Worm (Caenorhabditis elegans) whole organism, L1 larva: ENCODE data around the gene enu-3.2.

Source experiments
- C34B4.2 ChIP-seq: sonication (generic microtip); optimal IDR thresholded peaks from 2 replicates; lab custom pipeline; 2017; ENCODE audit warnings: mild to moderate bottlenecking, missing genetic modification characterization, missing compliant biosample characterization
- aha-1 ChIP-seq: fragments of 150-350 bp; optimal IDR thresholded peaks from 2 replicates; lab custom pipeline; 2014; ENCODE audit warnings: missing biosample characterization, missing genetic modification characterization
- alr-1 ChIP-seq: fragments of 200-800 bp; sonication (Bioruptor generic); optimal IDR thresholded peaks from 2 replicates; lab custom pipeline; 2018; ENCODE audit warnings: borderline replicate concordance, mild to moderate bottlenecking, missing genetic modification characterization, missing compliant biosample characterization
- aly-2 ChIP-seq: fragments of 150-350 bp; optimal IDR thresholded peaks from 2 replicates; lab custom pipeline; 2014; ENCODE audit warnings: missing biosample characterization, missing genetic modification characterization
- ama-1 ChIP-seq: fragments of 150-350 bp; optimal IDR thresholded peaks from 2 replicates; lab custom pipeline; 2014
- blmp-1 ChIP-seq: fragments of 150-350 bp; optimal IDR thresholded peaks from 2 replicates; lab custom pipeline; 2014; ENCODE audit warnings: missing biosample characterization, missing genetic modification characterization
- ceh-63 ChIP-seq: fragments of 200-800 bp; sonication (Bioruptor generic); optimal IDR thresholded peaks from 2 replicates; lab custom pipeline; 2018; ENCODE audit warnings: mild to moderate bottlenecking, missing genetic modification characterization, missing compliant biosample characterization
- ceh-8 ChIP-seq: fragments of 200-800 bp; sonication (Bioruptor generic); optimal IDR thresholded peaks from 2 replicates; lab custom pipeline; 2018; ENCODE audit warnings: mild to moderate bottlenecking, missing genetic modification characterization, moderate library complexity, missing compliant biosample characterization
- ceh-82 ChIP-seq, 3 experiments: fragments of 150-350 bp in 1 of 3; sonication (generic microtip) in 2 of 3; optimal IDR thresholded peaks; 2 replicates each; lab custom pipeline; 2014 to 2017; ENCODE audit warnings: missing biosample characterization in 3 of 3, missing genetic modification characterization in 3 of 3
- ces-1 ChIP-seq: fragments of 150-350 bp; optimal IDR thresholded peaks from 2 replicates; lab custom pipeline; 2014; ENCODE audit warnings: missing biosample characterization, missing genetic modification reagents, missing genetic modification characterization
- dpl-1 ChIP-seq, 3 experiments: fragments of 150-350 bp in 2 of 3; sonication (generic microtip) in 1 of 3; optimal IDR thresholded peaks; 2 replicates each; lab custom pipeline; 2014 to 2017; ENCODE audit warnings: missing biosample characterization in 3 of 3, missing genetic modification characterization in 3 of 3, missing genetic modification reagents in 3 of 3
- dsc-1 ChIP-seq: sonication (generic microtip); optimal IDR thresholded peaks from 2 replicates; lab custom pipeline; 2016; ENCODE audit warnings: mild to moderate bottlenecking, missing genetic modification characterization, missing compliant biosample characterization
- efl-3 ChIP-seq: fragments of 200-800 bp; sonication (Bioruptor generic); optimal IDR thresholded peaks from 2 replicates; lab custom pipeline; 2018; ENCODE audit warnings: mild to moderate bottlenecking, missing genetic modification characterization, missing compliant biosample characterization
- egl-27 ChIP-seq, 2 experiments: fragments of 150-350 bp in 1 of 2; sonication (generic microtip); optimal IDR thresholded peaks; 3 replicates each; lab custom pipeline; 2017 to 2018; ENCODE audit warnings: missing biosample characterization in 2 of 2, missing genetic modification characterization in 2 of 2, missing genetic modification reagents in 2 of 2
- elt-2 ChIP-seq: sonication (generic microtip); optimal IDR thresholded peaks from 2 replicates; lab custom pipeline; 2016; ENCODE audit warnings: missing genetic modification characterization, mild to moderate bottlenecking, inconsistent platforms, missing compliant biosample characterization, missing genetic modification reagents
- elt-3 ChIP-seq, 6 experiments: fragments of 150-350 bp in 1 of 6; sonication (generic microtip); optimal IDR thresholded peaks; 2 replicates each; lab custom pipeline; 2017 to 2018; ENCODE audit warnings: missing biosample characterization in 6 of 6, missing genetic modification characterization in 6 of 6, inconsistent platforms in 1 of 6
- fkh-8 ChIP-seq: sonication (generic microtip); optimal IDR thresholded peaks from 2 replicates; lab custom pipeline; 2016; ENCODE audit warnings: mild to moderate bottlenecking, missing genetic modification characterization, missing compliant biosample characterization
- fos-1 ChIP-seq: fragments of 150-350 bp; optimal IDR thresholded peaks from 2 replicates; lab custom pipeline; 2014; ENCODE audit warnings: missing biosample characterization, missing genetic modification characterization
- grh-1 ChIP-seq: fragments of 200-800 bp; sonication (Bioruptor generic); IDR thresholded peaks from 2 replicates; pipeline ENCODE4 v1.3.6; 2022; ENCODE audit warnings: missing genetic modification reagents, missing genetic modification characterization, missing compliant biosample characterization
- hlh-17 ChIP-seq: fragments of 200-800 bp; sonication (Bioruptor generic); optimal IDR thresholded peaks from 2 replicates; lab custom pipeline; 2018; ENCODE audit warnings: missing genetic modification characterization, mild to moderate bottlenecking, missing compliant biosample characterization, moderate library complexity, borderline replicate concordance
- irx-1 ChIP-seq: sonication (generic microtip); optimal IDR thresholded peaks from 2 replicates; lab custom pipeline; 2016; ENCODE audit warnings: missing genetic modification characterization, missing compliant biosample characterization
- isw-1 ChIP-seq: fragments of 200-800 bp; sonication (Bioruptor generic); IDR thresholded peaks from 2 replicates; pipeline ENCODE4 v1.3.6; 2022; ENCODE audit warnings: missing genetic modification characterization, missing compliant biosample characterization
- lin-13 ChIP-seq: fragments of 150-350 bp; optimal IDR thresholded peaks from 2 replicates; lab custom pipeline; 2014; ENCODE audit warnings: missing biosample characterization, missing genetic modification reagents, missing genetic modification characterization
- lin-15B ChIP-seq: fragments of 150-350 bp; sonication (generic microtip); optimal IDR thresholded peaks from 3 replicates; lab custom pipeline; 2014; ENCODE audit warnings: missing biosample characterization, missing genetic modification characterization
- mab-9 ChIP-seq: fragments of 200-800 bp; sonication (Bioruptor generic); IDR thresholded peaks from 2 replicates; pipeline ENCODE4 v1.3.6; 2022; ENCODE audit warnings: missing genetic modification reagents, missing genetic modification characterization, missing compliant biosample characterization
- mdl-1 ChIP-seq, 2 experiments: fragments of 150-350 bp; optimal IDR thresholded peaks; 2 replicates each; lab custom pipeline; 2014 to 2017; ENCODE audit warnings: missing biosample characterization in 2 of 2, missing genetic modification characterization in 2 of 2, inconsistent platforms in 1 of 2
- mef-2 ChIP-seq: fragments of 150-350 bp; optimal IDR thresholded peaks from 2 replicates; lab custom pipeline; 2014; ENCODE audit warnings: missing biosample characterization, missing genetic modification characterization
- nhr-11 ChIP-seq: fragments of 150-350 bp; optimal IDR thresholded peaks from 2 replicates; lab custom pipeline; 2014; ENCODE audit warnings: missing biosample characterization, missing genetic modification characterization
- nhr-12 ChIP-seq: sonication (generic microtip); optimal IDR thresholded peaks from 2 replicates; lab custom pipeline; 2017; ENCODE audit warnings: missing biosample characterization, missing genetic modification characterization
- nhr-19 ChIP-seq: fragments of 200-800 bp; sonication (Bioruptor generic); conservative IDR thresholded peaks from 2 replicates; pipeline ENCODE4 v1.3.6; 2022; ENCODE audit warnings: missing genetic modification characterization, missing compliant biosample characterization
- nhr-20 ChIP-seq: sonication (generic microtip); optimal IDR thresholded peaks from 2 replicates; lab custom pipeline; 2016; ENCODE audit warnings: mild to moderate bottlenecking, missing genetic modification characterization, missing compliant biosample characterization
- nhr-237 ChIP-seq: fragments of 150-350 bp; optimal IDR thresholded peaks from 2 replicates; lab custom pipeline; 2014; ENCODE audit warnings: missing biosample characterization, missing genetic modification characterization
- nhr-71 ChIP-seq: sonication (generic microtip); optimal IDR thresholded peaks from 2 replicates; lab custom pipeline; 2016; ENCODE audit warnings: mild to moderate bottlenecking, missing genetic modification characterization, moderate library complexity, missing compliant biosample characterization
- nhr-76 ChIP-seq: sonication (generic microtip); optimal IDR thresholded peaks from 2 replicates; lab custom pipeline; 2017; ENCODE audit warnings: missing biosample characterization, missing genetic modification characterization
- nhr-90 ChIP-seq: sonication (generic microtip); optimal IDR thresholded peaks from 2 replicates; lab custom pipeline; 2016; ENCODE audit warnings: mild to moderate bottlenecking, missing genetic modification characterization, missing compliant biosample characterization; ENCODE audit not compliant: poor library complexity
- pag-3 ChIP-seq: sonication (generic microtip); optimal IDR thresholded peaks from 2 replicates; lab custom pipeline; 2017; ENCODE audit warnings: missing genetic modification characterization, mild to moderate bottlenecking, missing compliant biosample characterization, antibody characterized with exemption, borderline replicate concordance; ENCODE audit not compliant: insufficient read depth
- pax-3 ChIP-seq: fragments of 200-800 bp; sonication (Bioruptor generic); optimal IDR thresholded peaks from 2 replicates; lab custom pipeline; 2018; ENCODE audit warnings: mild to moderate bottlenecking, missing genetic modification characterization, moderate library complexity, missing compliant biosample characterization
- pqm-1 ChIP-seq: sonication (generic microtip); optimal IDR thresholded peaks from 3 replicates; lab custom pipeline; 2017; ENCODE audit warnings: missing biosample characterization, missing genetic modification characterization
- rnt-1 ChIP-seq: sonication (generic microtip); optimal IDR thresholded peaks from 2 replicates; lab custom pipeline; 2016; ENCODE audit warnings: mild to moderate bottlenecking, missing genetic modification characterization, moderate library complexity, missing compliant biosample characterization
- skn-1 ChIP-seq: fragments of 150-350 bp; optimal IDR thresholded peaks from 2 replicates; lab custom pipeline; 2014; ENCODE audit warnings: missing biosample characterization, missing genetic modification characterization
- snpc-4 ChIP-seq: fragments of 150-350 bp; optimal IDR thresholded peaks from 2 replicates; lab custom pipeline; 2014; ENCODE audit warnings: missing biosample characterization, missing genetic modification characterization
- snu-23 ChIP-seq: sonication (generic microtip); optimal IDR thresholded peaks from 2 replicates; lab custom pipeline; 2016; ENCODE audit warnings: missing genetic modification characterization, missing compliant biosample characterization
- swsn-7 ChIP-seq: sonication (generic microtip); optimal IDR thresholded peaks from 2 replicates; lab custom pipeline; 2016; ENCODE audit warnings: missing genetic modification characterization, missing compliant biosample characterization
- tlp-1 ChIP-seq: fragments of 150-350 bp; optimal IDR thresholded peaks from 2 replicates; lab custom pipeline; 2014; ENCODE audit warnings: missing biosample characterization, missing genetic modification characterization
- unc-130 ChIP-seq: fragments of 150-350 bp; optimal IDR thresholded peaks from 2 replicates; lab custom pipeline; 2017; ENCODE audit warnings: missing biosample characterization, missing genetic modification characterization, inconsistent platforms
- unc-30 ChIP-seq: sonication (generic microtip); optimal IDR thresholded peaks from 2 replicates; lab custom pipeline; 2017; ENCODE audit warnings: missing biosample characterization, missing genetic modification characterization
- unc-86 ChIP-seq: sonication (generic microtip); optimal IDR thresholded peaks from 2 replicates; lab custom pipeline; 2016; ENCODE audit warnings: missing genetic modification characterization, missing compliant biosample characterization
- unc-98 ChIP-seq: fragments of 200-800 bp; sonication (Bioruptor generic); IDR thresholded peaks from 2 replicates; pipeline ENCODE4 v1.3.6; 2022; ENCODE audit warnings: missing genetic modification characterization, missing compliant biosample characterization
- vab-15 ChIP-seq: sonication (generic microtip); optimal IDR thresholded peaks from 2 replicates; lab custom pipeline; 2017; ENCODE audit warnings: missing genotype, mild to moderate bottlenecking, missing genetic modification characterization, missing compliant biosample characterization
- xbp-1 ChIP-seq: sonication (generic microtip); optimal IDR thresholded peaks from 2 replicates; lab custom pipeline; 2016; ENCODE audit warnings: missing genetic modification characterization, missing compliant biosample characterization
- zip-4 ChIP-seq: fragments of 200-800 bp; sonication (Bioruptor generic); optimal IDR thresholded peaks from 2 replicates; lab custom pipeline; 2018; ENCODE audit warnings: mild to moderate bottlenecking, missing genetic modification characterization, moderate library complexity, missing compliant biosample characterization
- ztf-11 ChIP-seq, 2 experiments: sonication (generic microtip); optimal IDR thresholded peaks; 2 replicates each; lab custom pipeline; 2016 to 2017; ENCODE audit warnings: missing genetic modification characterization in 2 of 2, missing biosample characterization in 1 of 2, missing compliant biosample characterization in 1 of 2
- ztf-4 ChIP-seq: fragments of 150-350 bp; optimal IDR thresholded peaks from 2 replicates; lab custom pipeline; 2014; ENCODE audit warnings: missing biosample characterization, missing genetic modification characterization

Gene enu-3.2

DNA sequence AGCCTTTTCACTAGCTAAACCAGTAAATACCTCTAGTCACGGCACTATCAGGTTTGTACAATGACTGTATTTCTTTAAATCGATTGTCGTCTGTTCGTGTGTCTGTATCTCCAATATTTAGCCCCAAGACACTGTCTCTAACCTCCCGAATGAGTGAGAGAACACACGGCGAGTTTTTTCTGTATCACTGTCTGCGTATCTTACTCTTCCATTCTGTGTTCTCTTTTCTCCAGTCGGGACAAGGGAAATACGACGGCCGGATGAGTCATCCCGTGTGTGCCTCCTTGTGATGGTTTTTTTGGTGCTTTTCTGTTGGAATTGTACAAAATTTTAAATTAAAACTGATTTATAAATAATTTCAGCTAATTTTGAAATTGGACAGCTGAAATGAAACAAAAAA lies 11.0 kb upstream of the enu-3.2 start:
- TF ChIP-seq C34B4.2 = no peak
- TF ChIP-seq mef-2 (tag; lab: Kevin White, UChicago) = no peak
- peak; percentile 42; the same call in 1 of the 2 replicates for TF ChIP-seq nhr-19
- no peak for TF ChIP-seq pqm-1
- TF ChIP-seq mdl-1 (tag; optimal IDR thresholded peaks at IDR 0.05; lab: Kevin White, UChicago) = peak; percentile 4 to 69
- TF ChIP-seq nhr-11 (tag; lab: Kevin White, UChicago) = no peak
- TF ChIP-seq fkh-8 (tag; lab: Kevin White, UChicago) = no peak
- no peak for TF ChIP-seq unc-86 (tag; lab: Kevin White, UChicago)
- TF ChIP-seq hlh-17 (GFP tag; lab: Kevin White, UChicago) = no peak
- TF ChIP-seq nhr-71 (tag; lab: Kevin White, UChicago) = peak; percentile 71
- no peak for TF ChIP-seq alr-1 (tag; lab: Kevin White, UChicago)
- TF ChIP-seq rnt-1 (tag; lab: Kevin White, UChicago) = peak; percentile 44
- TF ChIP-seq efl-3 (GFP tag; lab: Kevin White, UChicago) = no peak
- no peak for TF ChIP-seq ceh-8 (GFP tag; lab: Kevin White, UChicago)
- peak; percentile 80 for TF ChIP-seq blmp-1 (tag; lab: Kevin White, UChicago)
- peak; percentile 8 for TF ChIP-seq aly-2 (tag; lab: Kevin White, UChicago)
- TF ChIP-seq aha-1 (tag; lab: Kevin White, UChicago) = no peak
- no peak for TF ChIP-seq ceh-63 (GFP tag; lab: Kevin White, UChicago)
- peak; percentile 46 for TF ChIP-seq xbp-1 (tag; lab: Kevin White, UChicago)
- TF ChIP-seq mab-9 = no peak
- no peak for TF ChIP-seq unc-98 (GFP tag; lab: Robert Waterston, UW)
- TF ChIP-seq snpc-4 (tag; lab: Kevin White, UChicago) = peak; percentile 58
- peak; percentile 2 to 53 (median 49) for TF ChIP-seq ceh-82 (tag; optimal IDR thresholded peaks at IDR 0.05; lab: Kevin White, UChicago)
- no peak for TF ChIP-seq zip-4 (GFP tag; lab: Kevin White, UChicago)
- no peak for TF ChIP-seq irx-1 (tag; lab: Kevin White, UChicago)
- TF ChIP-seq fos-1 = peak; percentile 99
- TF ChIP-seq skn-1 (tag; lab: Kevin White, UChicago) = peak; percentile 27
- no peak for TF ChIP-seq isw-1 (GFP tag; lab: Robert Waterston, UW)
- no peak for TF ChIP-seq pag-3 (tag; lab: Kevin White, UChicago)
- TF ChIP-seq ztf-4 (tag; lab: Kevin White, UChicago) = no peak
- no peak for TF ChIP-seq egl-27 (tag; optimal IDR thresholded peaks at IDR 0.05; lab: Kevin White, UChicago)
- TF ChIP-seq unc-130 = no peak
- peak in 3 of 6 experiments; percentile 3 to 78 (median 38) for TF ChIP-seq elt-3 (tag; optimal IDR thresholded peaks at IDR 0.05; lab: Kevin White, UChicago)
- TF ChIP-seq nhr-20 = peak; percentile 63
- no peak for TF ChIP-seq dsc-1
- no peak for TF ChIP-seq ztf-11 (tag; optimal IDR thresholded peaks at IDR 0.05; lab: Kevin White, UChicago)
- peak; percentile 5 for TF ChIP-seq nhr-237 (tag; lab: Kevin White, UChicago)
- no peak for TF ChIP-seq nhr-12 (tag; lab: Kevin White, UChicago)
- TF ChIP-seq elt-2 (tag; lab: Kevin White, UChicago) = no peak
- no peak for TF ChIP-seq unc-30 (tag; lab: Kevin White, UChicago)
- no peak for TF ChIP-seq vab-15 (tag; lab: Kevin White, UChicago)
- peak; percentile 72 for TF ChIP-seq snu-23 (GFP tag; lab: Kevin White, UChicago)
- TF ChIP-seq nhr-76 (tag; lab: Kevin White, UChicago) = no peak
- peak; percentile 52 to 67 (median 61) for TF ChIP-seq dpl-1 (GFP tag; optimal IDR thresholded peaks at IDR 0.05; lab: Kevin White, UChicago)
- peak; percentile 52 for TF ChIP-seq lin-15B (tag; lab: Kevin White, UChicago)
- no peak for TF ChIP-seq tlp-1 (tag; lab: Kevin White, UChicago)
- TF ChIP-seq ces-1 (GFP tag; lab: Kevin White, UChicago) = no peak
- TF ChIP-seq lin-13 (GFP tag; lab: Kevin White, UChicago) = no peak
- no peak for TF ChIP-seq pax-3
- no peak for TF ChIP-seq grh-1 (GFP tag; lab: Robert Waterston, UW)
- TF ChIP-seq nhr-90 (tag; lab: Kevin White, UChicago) = peak; percentile 50
- TF ChIP-seq swsn-7 (tag; lab: Kevin White, UChicago) = peak; percentile 47
- TF ChIP-seq ama-1 (lab: Kevin White, UChicago) = no peak
